Worm (Caenorhabditis elegans) whole organism, young adult: Measurements from ENCODE around the gene nhr-141.

Experiments used
- B0261.1 ChIP-seq: sonication (generic microtip); optimal IDR thresholded peaks from 2 replicates; lab custom pipeline; 2016; ENCODE audit warnings: mild to moderate bottlenecking, missing genetic modification characterization, moderate library complexity, missing compliant biosample characterization
- B0336.3 ChIP-seq: fragments of 200-800 bp; sonication (Bioruptor generic); IDR thresholded peaks from 2 replicates; pipeline ENCODE4 v1.3.6; 2022; ENCODE audit warnings: missing genetic modification characterization, missing compliant biosample characterization
- C17E4.6 ChIP-seq: fragments of 200-800 bp; sonication (Bioruptor generic); IDR thresholded peaks from 2 replicates; pipeline ENCODE4 v1.3.6; 2022; ENCODE audit warnings: missing genetic modification reagents, missing genetic modification characterization, missing compliant biosample characterization
- F23B12.7 ChIP-seq: sonication (generic microtip); optimal IDR thresholded peaks from 2 replicates; lab custom pipeline; 2017; ENCODE audit warnings: missing genetic modification characterization, mild to moderate bottlenecking, missing compliant biosample characterization, antibody characterized with exemption, moderate library complexity; ENCODE audit not compliant: insufficient read depth
- F57A8.1 ChIP-seq: fragments of 200-800 bp; sonication (Bioruptor generic); optimal IDR thresholded peaks from 2 replicates; lab custom pipeline; 2018; ENCODE audit warnings: mild to moderate bottlenecking, missing genetic modification characterization, moderate library complexity, missing compliant biosample characterization
- K11D2.4 ChIP-seq: fragments of 200-800 bp; sonication (Bioruptor generic); IDR thresholded peaks from 2 replicates; pipeline ENCODE4 v1.3.6; 2022; ENCODE audit warnings: missing genetic modification reagents, missing genetic modification characterization, missing compliant biosample characterization
- Y53G8AR.9 ChIP-seq: fragments of 200-800 bp; sonication (Bioruptor generic); conservative IDR thresholded peaks from 2 replicates; pipeline ENCODE4 v1.3.6; 2022; ENCODE audit warnings: missing genetic modification reagents, missing genetic modification characterization, missing compliant biosample characterization
- ZK185.1 ChIP-seq: sonication (generic microtip); optimal IDR thresholded peaks from 2 replicates; lab custom pipeline; 2016; ENCODE audit warnings: mild to moderate bottlenecking, missing genetic modification characterization, missing compliant biosample characterization; ENCODE audit not compliant: poor library complexity, severe bottlenecking
- atf-7 ChIP-seq: sonication (generic microtip); optimal IDR thresholded peaks from 2 replicates; lab custom pipeline; 2017; ENCODE audit warnings: mild to moderate bottlenecking, missing genetic modification characterization, missing compliant biosample characterization
- bed-2 ChIP-seq: fragments of 200-800 bp; sonication (Bioruptor generic); IDR thresholded peaks from 2 replicates; pipeline ENCODE4 v1.3.6; 2022; ENCODE audit warnings: missing genetic modification reagents, missing genetic modification characterization, missing compliant biosample characterization
- ceh-100 ChIP-seq: fragments of 200-800 bp; sonication (Bioruptor generic); IDR thresholded peaks from 2 replicates; pipeline ENCODE4 v1.3.6; 2022; ENCODE audit warnings: missing genetic modification reagents, missing genetic modification characterization, missing compliant biosample characterization
- chd-7 ChIP-seq: sonication (generic microtip); optimal IDR thresholded peaks from 2 replicates; lab custom pipeline; 2016; ENCODE audit warnings: mild to moderate bottlenecking, missing genetic modification characterization, moderate library complexity, missing compliant biosample characterization
- die-1 ChIP-seq: sonication (generic microtip); optimal IDR thresholded peaks from 2 replicates; lab custom pipeline; 2016; ENCODE audit warnings: missing genotype, mild to moderate bottlenecking, missing genetic modification characterization, missing compliant biosample characterization
- ekl-4 ChIP-seq: fragments of 200-800 bp; sonication (Bioruptor generic); IDR thresholded peaks from 2 replicates; pipeline ENCODE4 v1.3.6; 2022; ENCODE audit warnings: missing genetic modification reagents, missing genetic modification characterization, missing compliant biosample characterization
- hlh-12 ChIP-seq: sonication (generic microtip); optimal IDR thresholded peaks from 2 replicates; lab custom pipeline; 2016; ENCODE audit warnings: missing genetic modification characterization, missing compliant biosample characterization
- hmg-1.2 ChIP-seq: fragments of 200-800 bp; sonication (Bioruptor generic); IDR thresholded peaks from 2 replicates; pipeline ENCODE4 v1.3.6; 2022; ENCODE audit warnings: missing genetic modification reagents, missing genetic modification characterization, missing compliant biosample characterization
- let-607 ChIP-seq, 2 experiments: fragments of 200-800 bp in 1 of 2; sonication (Bioruptor generic) in 1 of 2; sonication (generic microtip) in 1 of 2; optimal IDR thresholded peaks; 2 replicates each; lab custom pipeline; 2016 to 2018; ENCODE audit warnings: mild to moderate bottlenecking in 2 of 2, missing compliant biosample characterization in 2 of 2, missing genetic modification characterization in 2 of 2, moderate library complexity in 2 of 2, missing genotype in 1 of 2
- lin-35 ChIP-seq, 3 experiments: fragments of 150-350 bp in 2 of 3; sonication (generic microtip) in 1 of 3; optimal IDR thresholded peaks; 2 replicates each; lab custom pipeline; 2014 to 2018; ENCODE audit warnings: missing biosample characterization in 3 of 3, missing genetic modification characterization in 3 of 3, missing genetic modification reagents in 3 of 3
- lin-54 ChIP-seq: fragments of 200-800 bp; sonication (Bioruptor generic); optimal IDR thresholded peaks from 2 replicates; lab custom pipeline; 2018; ENCODE audit warnings: mild to moderate bottlenecking, missing genetic modification characterization, missing compliant biosample characterization
- lir-1 ChIP-seq: fragments of 200-800 bp; sonication (Bioruptor generic); conservative IDR thresholded peaks from 2 replicates; pipeline ENCODE4 v1.3.6; 2022; ENCODE audit warnings: missing genetic modification reagents, missing genetic modification characterization, missing compliant biosample characterization
- lsy-27 ChIP-seq: sonication (generic microtip); optimal IDR thresholded peaks from 2 replicates; lab custom pipeline; 2017; ENCODE audit warnings: missing genetic modification characterization, mild to moderate bottlenecking, missing compliant biosample characterization, antibody characterized with exemption, missing genotype, borderline replicate concordance; ENCODE audit not compliant: insufficient read depth
- madf-3 ChIP-seq: fragments of 200-800 bp; sonication (Bioruptor generic); IDR thresholded peaks from 2 replicates; pipeline ENCODE4 v1.3.6; 2022; ENCODE audit warnings: missing genetic modification reagents, missing genetic modification characterization, missing compliant biosample characterization
- madf-6 ChIP-seq: fragments of 200-800 bp; sonication (Bioruptor generic); IDR thresholded peaks from 2 replicates; pipeline ENCODE4 v1.3.6; 2022; ENCODE audit warnings: missing genetic modification reagents, missing genetic modification characterization, missing compliant biosample characterization
- madf-8 ChIP-seq: fragments of 200-800 bp; sonication (Bioruptor generic); conservative IDR thresholded peaks from 2 replicates; pipeline ENCODE4 v1.3.6; 2022; ENCODE audit warnings: missing genetic modification reagents, missing genetic modification characterization, missing compliant biosample characterization
- nfya-1 ChIP-seq: sonication (generic microtip); optimal IDR thresholded peaks from 2 replicates; lab custom pipeline; 2017; ENCODE audit warnings: antibody characterized with exemption, missing compliant biosample characterization, missing genetic modification characterization, borderline replicate concordance; ENCODE audit not compliant: insufficient read depth
- nhr-90 ChIP-seq: sonication (generic microtip); optimal IDR thresholded peaks from 2 replicates; lab custom pipeline; 2016; ENCODE audit warnings: missing genotype, mild to moderate bottlenecking, missing genetic modification characterization, missing compliant biosample characterization
- pbrm-1 ChIP-seq: fragments of 200-800 bp; sonication (Bioruptor generic); IDR thresholded peaks from 2 replicates; pipeline ENCODE4 v1.3.6; 2022; ENCODE audit warnings: missing genetic modification reagents, missing genetic modification characterization, missing compliant biosample characterization
- pha-4 ChIP-seq: fragments of 150-350 bp; sonication (generic microtip); optimal IDR thresholded peaks from 2 replicates; lab custom pipeline; 2014; ENCODE audit warnings: missing biosample characterization, missing genetic modification reagents, missing genetic modification characterization
- snpc-1.1 ChIP-seq: sonication (generic microtip); optimal IDR thresholded peaks from 2 replicates; lab custom pipeline; 2017; ENCODE audit warnings: missing genetic modification characterization, mild to moderate bottlenecking, missing compliant biosample characterization, antibody characterized with exemption, moderate library complexity, missing genotype, missing genetic modification reagents; ENCODE audit not compliant: insufficient read depth
- sptf-2 ChIP-seq: fragments of 200-800 bp; sonication (Bioruptor generic); optimal IDR thresholded peaks from 2 replicates; lab custom pipeline; 2018; ENCODE audit warnings: mild to moderate bottlenecking, missing genetic modification characterization, missing compliant biosample characterization
- unc-62 ChIP-seq: fragments of 150-350 bp; optimal IDR thresholded peaks from 2 replicates; lab custom pipeline; 2014; ENCODE audit warnings: missing biosample characterization, missing genetic modification reagents, missing genetic modification characterization
- ztf-22 ChIP-seq: fragments of 200-800 bp; sonication (Bioruptor generic); optimal IDR thresholded peaks from 2 replicates; lab custom pipeline; 2018; ENCODE audit warnings: mild to moderate bottlenecking, missing genetic modification characterization, moderate library complexity, missing compliant biosample characterization
- ztf-26 ChIP-seq: sonication (generic microtip); optimal IDR thresholded peaks from 2 replicates; lab custom pipeline; 2017; ENCODE audit warnings: missing genetic modification characterization, missing compliant biosample characterization
- ztf-6 ChIP-seq: fragments of 200-800 bp; sonication (Bioruptor generic); IDR thresholded peaks from 2 replicates; pipeline ENCODE4 v1.3.6; 2022; ENCODE audit warnings: missing genetic modification reagents, missing genetic modification characterization, missing compliant biosample characterization

nhr-141 gene

ce11 chrV:7451421-7451820, 7.0 kb downstream of the nhr-141 start, which contains the start of gene try-11:
TSS of gene try-11 (plus strand) at chrV:7451721.
- no peak for TF ChIP-seq nhr-90
- no peak for TF ChIP-seq ztf-22 (GFP tag; lab: Kevin White, UChicago)
- no peak for TF ChIP-seq madf-8 (GFP tag; lab: Robert Waterston, UW)
- no peak for TF ChIP-seq F57A8.1 (GFP tag; lab: Kevin White, UChicago)
- no peak for TF ChIP-seq atf-7 (tag; lab: Kevin White, UChicago)
- no peak for TF ChIP-seq snpc-1.1
- TF ChIP-seq C17E4.6 (GFP tag; lab: Robert Waterston, UW): no peak
- TF ChIP-seq pbrm-1 (GFP tag; lab: Robert Waterston, UW): no peak
- no peak for TF ChIP-seq ztf-26 (tag; lab: Kevin White, UChicago)
- TF ChIP-seq ekl-4 (GFP tag; lab: Robert Waterston, UW): no peak
- no peak for TF ChIP-seq F23B12.7 (tag; lab: Kevin White, UChicago)
- TF ChIP-seq die-1 (tag; lab: Kevin White, UChicago): no peak
- TF ChIP-seq Y53G8AR.9 (GFP tag; lab: Robert Waterston, UW): no peak
- TF ChIP-seq K11D2.4: no peak
- no peak for TF ChIP-seq lir-1 (GFP tag; lab: Robert Waterston, UW)
- TF ChIP-seq unc-62 (GFP tag; lab: Kevin White, UChicago): no peak

- no peak for TF ChIP-seq ZK185.1 (tag; lab: Kevin White, UChicago)
- no peak for TF ChIP-seq ztf-6 (GFP tag; lab: Robert Waterston, UW)
- TF ChIP-seq, all 124 proteins: peak for 0
Observed at ce11 chrV:7454236-7454635, 9.8 kb downstream of the nhr-141 start, which contains the start of gene try-8. TSS of gene try-8 (minus strand) at chrV:7454336.

- TF ChIP-seq bed-2 (GFP tag; lab: Robert Waterston, UW) (no peak), B0261.1 (tag; lab: Kevin White, UChicago) (no peak), let-607 (tag; optimal IDR thresholded peaks at IDR 0.05; lab: Kevin White, UChicago) (no peak), sptf-2 (GFP tag; lab: Kevin White, UChicago) (no peak), nfya-1 (tag; lab: Kevin White, UChicago) (no peak), lin-54 (GFP tag; lab: Kevin White, UChicago) (no peak), ceh-100 (GFP tag; lab: Robert Waterston, UW) (no peak), B0336.3 (GFP tag; lab: Robert Waterston, UW) (no peak), pbrm-1 (GFP tag; lab: Robert Waterston, UW) (no peak), pha-4 (tag; lab: Kevin White, UChicago) (no peak), hlh-12 (tag; lab: Kevin White, UChicago) (no peak), lsy-27 (no peak), chd-7 (tag; lab: Kevin White, UChicago) (no peak), hmg-1.2 (GFP tag; lab: Robert Waterston, UW) (no peak), ztf-6 (GFP tag; lab: Robert Waterston, UW) (no peak), madf-6 (GFP tag; lab: Robert Waterston, UW) (no peak), C17E4.6 (GFP tag; lab: Robert Waterston, UW) (no peak), lin-35 (GFP tag; optimal IDR thresholded peaks at IDR 0.05; lab: Kevin White, UChicago) (no peak), madf-3 (GFP tag; lab: Robert Waterston, UW) (no peak)
Observed at ce11 chrV:7455008-7455407, 10.5 kb downstream of the nhr-141 start, which contains the start of gene F25E5.2. TSS of gene F25E5.2 (plus strand) at chrV:7455308.
